Worm (Caenorhabditis elegans): ENCODE results near the gene clec-198.

ce11 chrIV:17308211-17308610, 38.8 kb upstream of the clec-198 start, which contains the start of gene T28F3.9:
- TF ChIP-seq tab-1 (GFP tag; IDR thresholded peaks at IDR 0.05), result no peak
- no peak for TF ChIP-seq cog-1 (tag; optimal IDR thresholded peaks at IDR 0.05)
- TF ChIP-seq klf-2 (GFP tag; conservative IDR thresholded peaks at IDR 0.05), result no peak
- TF ChIP-seq flt-1 (GFP tag; IDR thresholded peaks at IDR 0.05), result no peak
- TF ChIP-seq ztf-29 (GFP tag; IDR thresholded peaks at IDR 0.05), result no peak
